Fruit fly (Drosophila melanogaster): ENCODE data around the gene Tektin-C.

The Tektin-C gene

dm6 chr3L:5764922-5765843 lies 31.2 kb downstream of the Tektin-C start, which contains the start of gene CG10576 (continued):
- no peak for TF ChIP-seq tx (GFP tag; optimal IDR thresholded peaks at IDR 0.05)
- no peak for TF ChIP-seq CG7928 (GFP tag; optimal IDR thresholded peaks at IDR 0.05)
- peak; percentile 77 for TF ChIP-seq Scr (GFP tag; IDR thresholded peaks at IDR 0.05; ENCODE audit: partially characterized antibody)
- TF ChIP-seq CG8924 (tag; optimal IDR thresholded peaks at IDR 0.05), result no peak
- TF ChIP-seq Mrtf (GFP tag; IDR thresholded peaks at IDR 0.05), result no peak
- no peak for TF ChIP-seq odd (GFP tag; optimal IDR thresholded peaks at IDR 0.05)
- TF ChIP-seq cwo (GFP tag; optimal IDR thresholded peaks at IDR 0.05), result no peak
- no peak for TF ChIP-seq eve (GFP tag; optimal IDR thresholded peaks at IDR 0.05)
- TF ChIP-seq tna (GFP tag; IDR thresholded peaks at IDR 0.05; ENCODE audit: partially characterized antibody), result no peak
- no peak for TF ChIP-seq hb (GFP tag; IDR thresholded peaks at IDR 0.05; ENCODE audit: partially characterized antibody)
- TF ChIP-seq ro (GFP tag; IDR thresholded peaks at IDR 0.05), result no peak
- no peak for TF ChIP-seq CG5953 (GFP tag; IDR thresholded peaks at IDR 0.05)
- TF ChIP-seq NC2β (GFP tag; optimal IDR thresholded peaks at IDR 0.05), result peak; percentile 3
- TF ChIP-seq knrl (GFP tag; IDR thresholded peaks at IDR 0.05; ENCODE audit: partially characterized antibody), result peak; percentile 79
- peak; percentile 13 for TF ChIP-seq CG10979 (tag; optimal IDR thresholded peaks at IDR 0.05)
- TF ChIP-seq CG4328 (GFP tag; optimal IDR thresholded peaks at IDR 0.05), result no peak
- no peak for TF ChIP-seq BtbVII (GFP tag; optimal IDR thresholded peaks at IDR 0.05)
- TF ChIP-seq CG18619 (GFP tag; optimal IDR thresholded peaks at IDR 0.05), result no peak
- peak; percentile 18 for TF ChIP-seq CHES-1-like (GFP tag; optimal IDR thresholded peaks at IDR 0.05)
- 0 out of 4 replicates have a peak, but pooled peaks have one; percentile 67 for TF ChIP-seq chinmo (GFP tag; IDR thresholded peaks at IDR 0.05; ENCODE audit: partially characterized antibody)
- TF ChIP-seq CG6272 (GFP tag; IDR thresholded peaks at IDR 0.05), result no peak
- TF ChIP-seq E2f1 (GFP tag; IDR thresholded peaks at IDR 0.05), result no peak
- TF ChIP-seq CG18011 (GFP tag; optimal IDR thresholded peaks at IDR 0.05), result no peak
- no peak for TF ChIP-seq Lpt (GFP tag; optimal IDR thresholded peaks at IDR 0.05)
- no peak for TF ChIP-seq TFAM (GFP tag; optimal IDR thresholded peaks at IDR 0.05)
- no peak for TF ChIP-seq jigr1 (GFP tag; IDR thresholded peaks at IDR 0.05)
- no peak for TF ChIP-seq CG10543 (GFP tag; optimal IDR thresholded peaks at IDR 0.05)
- TF ChIP-seq Bgb (GFP tag; IDR thresholded peaks at IDR 0.05; ENCODE audit: partially characterized antibody), result no peak; the same call in 1 of the 2 replicates
- TF ChIP-seq Sin3A (optimal IDR thresholded peaks at IDR 0.05), result peak; percentile 94
- no peak for TF ChIP-seq Hr78 (GFP tag; optimal IDR thresholded peaks at IDR 0.05)
- TF ChIP-seq CG18764 (GFP tag; optimal IDR thresholded peaks at IDR 0.05), result no peak
- no peak for TF ChIP-seq cad (GFP tag; optimal IDR thresholded peaks at IDR 0.05)
- no peak for TF ChIP-seq lab (GFP tag; optimal IDR thresholded peaks at IDR 0.05)
- no peak for TF ChIP-seq Nf-YB (GFP tag; optimal IDR thresholded peaks at IDR 0.05)
- TF ChIP-seq da (GFP tag; optimal IDR thresholded peaks at IDR 0.05), result no peak
- TF ChIP-seq CG17359 (tag; optimal IDR thresholded peaks at IDR 0.05), result no peak
- TF ChIP-seq lov (optimal IDR thresholded peaks at IDR 0.05), result no peak
- no peak for TF ChIP-seq lov (GFP tag; IDR thresholded peaks at IDR 0.05)
- TF ChIP-seq luna (GFP tag; optimal IDR thresholded peaks at IDR 0.05), result no peak
- TF ChIP-seq Mes4 (GFP tag; optimal IDR thresholded peaks at IDR 0.05), result no peak
- no peak for TF ChIP-seq CG8290 (GFP tag; optimal IDR thresholded peaks at IDR 0.05)
- no peak for TF ChIP-seq CG8290 (tag; optimal IDR thresholded peaks at IDR 0.05)
- TF ChIP-seq CG31224 (GFP tag; IDR thresholded peaks at IDR 0.05), result no peak
- no peak for TF ChIP-seq CG14441 (GFP tag; IDR thresholded peaks at IDR 0.05)
- TF ChIP-seq Mad (GFP tag; optimal IDR thresholded peaks at IDR 0.05), result no peak
- no peak for TF ChIP-seq CG2875 (GFP tag; optimal IDR thresholded peaks at IDR 0.05)
- TF ChIP-seq HLH4C (GFP tag; IDR thresholded peaks at IDR 0.05; ENCODE audit: partially characterized antibody), result 0 out of 3 replicates have a peak, but pooled peaks have one; percentile 36
- no peak for TF ChIP-seq CG43689 (GFP tag; IDR thresholded peaks at IDR 0.05)
- peak; percentile 31; the same call in 1 of the 2 replicates for TF ChIP-seq stc (GFP tag; IDR thresholded peaks at IDR 0.05)

All from whole organism, embryonic.